Worm (Caenorhabditis elegans): ENCODE results near the gene cnc-3.

ce11 chrV:1465932-1466331 lies 18.1 kb downstream of the cnc-3 start:
- no peak for TF ChIP-seq ZK546.5 (tag; optimal IDR thresholded peaks at IDR 0.05)
- no peak for TF ChIP-seq ama-1 (optimal IDR thresholded peaks at IDR 0.05)
- TF ChIP-seq lin-39 (tag; optimal IDR thresholded peaks at IDR 0.05), result no peak
- TF ChIP-seq aly-2 (tag; optimal IDR thresholded peaks at IDR 0.05), result no peak
- no peak for TF ChIP-seq tbx-2 (tag; optimal IDR thresholded peaks at IDR 0.05)
- TF ChIP-seq fkh-2 (tag; optimal IDR thresholded peaks at IDR 0.05), result no peak
